Worm (Caenorhabditis elegans) whole organism, midembryonic: Measurements from ENCODE around the gene T21D9.2.

Source experiments
- T22C8.4 ChIP-seq: fragments of 200-800 bp; sonication (Bioruptor generic); IDR thresholded peaks from 2 replicates; pipeline ENCODE4 v1.3.6; 2022; ENCODE audit warnings: missing genetic modification characterization, missing compliant biosample characterization
- cog-1 ChIP-seq: sonication (generic microtip); optimal IDR thresholded peaks from 2 replicates; lab custom pipeline; 2016; ENCODE audit warnings: missing genetic modification characterization, missing compliant biosample characterization
- flt-1 ChIP-seq: fragments of 200-800 bp; sonication (Bioruptor generic); IDR thresholded peaks from 2 replicates; pipeline ENCODE4 v1.3.6; 2022; ENCODE audit warnings: missing genetic modification characterization, missing compliant biosample characterization
- klf-2 ChIP-seq: fragments of 200-800 bp; sonication (Bioruptor generic); conservative IDR thresholded peaks from 2 replicates; pipeline ENCODE4 v1.3.6; 2022; ENCODE audit warnings: missing genetic modification reagents, missing genetic modification characterization, missing compliant biosample characterization
- med-1 ChIP-seq: sonication (generic microtip); optimal IDR thresholded peaks from 2 replicates; lab custom pipeline; 2017; ENCODE audit warnings: missing genetic modification characterization, mild to moderate bottlenecking, missing compliant biosample characterization, antibody characterized with exemption, missing genetic modification reagents; ENCODE audit not compliant: insufficient read depth
- ref-1 ChIP-seq: fragments of 200-800 bp; sonication (Bioruptor generic); conservative IDR thresholded peaks from 2 replicates; pipeline ENCODE4 v1.3.6; 2022; ENCODE audit warnings: missing genetic modification reagents, missing genetic modification characterization, missing compliant biosample characterization
- tab-1 ChIP-seq: fragments of 200-800 bp; sonication (Bioruptor generic); IDR thresholded peaks from 2 replicates; pipeline ENCODE4 v1.3.6; 2022; ENCODE audit warnings: missing genetic modification characterization, missing compliant biosample characterization
- ztf-23 ChIP-seq: fragments of 200-800 bp; sonication (Bioruptor generic); IDR thresholded peaks from 2 replicates; pipeline ENCODE4 v1.3.6; 2022; ENCODE audit warnings: missing genetic modification reagents, missing genetic modification characterization, missing compliant biosample characterization
- ztf-29 ChIP-seq: fragments of 200-800 bp; sonication (Bioruptor generic); IDR thresholded peaks from 2 replicates; pipeline ENCODE4 v1.3.6; 2022; ENCODE audit warnings: missing genetic modification reagents, missing genetic modification characterization, missing compliant biosample characterization

T21D9.2 gene

DNA sequence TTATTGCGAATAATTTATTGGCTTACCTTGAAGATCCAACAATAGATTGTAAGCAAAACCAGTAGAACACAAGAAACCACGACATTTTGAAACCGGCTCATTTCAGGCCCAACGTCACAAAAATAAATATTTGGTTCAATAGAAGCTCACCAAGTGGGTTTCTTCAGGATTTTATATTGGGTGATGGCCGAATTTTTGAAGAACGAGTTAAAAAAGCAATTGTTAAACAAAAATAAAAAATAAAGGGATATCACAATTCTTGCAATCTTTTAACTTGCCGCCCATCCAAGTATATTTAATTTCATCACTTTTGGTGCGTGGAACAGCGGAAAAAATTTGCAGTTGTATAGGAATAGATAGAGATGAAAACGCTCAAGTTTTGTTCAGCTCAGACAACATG, at the start of gene T21D9.2:
T21D9.2 (minus strand) TSS at position 101 of the 400 bp plus-strand sequence.
- TF ChIP-seq flt-1 (no peak), ztf-23 (no peak), klf-2 (no peak), T22C8.4 (GFP tag; lab: Robert Waterston, UW) (no peak), ztf-29 (GFP tag; lab: Robert Waterston, UW) (no peak), med-1 (GFP tag; lab: Kevin White, UChicago) (no peak), cog-1 (tag; lab: Kevin White, UChicago) (no peak), tab-1 (GFP tag; lab: Robert Waterston, UW) (no peak), ref-1 (GFP tag; lab: Robert Waterston, UW) (no peak)

ce11 chrX:2145629-2146028, 48.9 kb upstream of the T21D9.2 start, which contains the start of gene dpy-3:
TSS of gene dpy-3 (minus strand) at chrX:2145647.
- TF ChIP-seq flt-1: no peak
- TF ChIP-seq ztf-29 (GFP tag; lab: Robert Waterston, UW): no peak
- no peak for TF ChIP-seq med-1 (GFP tag; lab: Kevin White, UChicago)
- TF ChIP-seq ztf-23: no peak
- TF ChIP-seq T22C8.4 (GFP tag; lab: Robert Waterston, UW): no peak
- no peak for TF ChIP-seq tab-1 (GFP tag; lab: Robert Waterston, UW)
- no peak for TF ChIP-seq klf-2
- TF ChIP-seq ref-1 (GFP tag; lab: Robert Waterston, UW): no peak
- TF ChIP-seq cog-1 (tag; lab: Kevin White, UChicago): no peak

ce11 chrX:2144875-2145274, 48.2 kb upstream of the T21D9.2 start:
- TF ChIP-seq ztf-29 (GFP tag; lab: Robert Waterston, UW) (no peak), cog-1 (tag; lab: Kevin White, UChicago) (no peak)

- TF ChIP-seq ztf-29 (GFP tag; lab: Robert Waterston, UW): no peak
- no peak for TF ChIP-seq med-1 (GFP tag; lab: Kevin White, UChicago)
- TF ChIP-seq tab-1 (GFP tag; lab: Robert Waterston, UW): no peak
- no peak for TF ChIP-seq ref-1 (GFP tag; lab: Robert Waterston, UW)
- no peak for TF ChIP-seq klf-2
- no peak for TF ChIP-seq T22C8.4 (GFP tag; lab: Robert Waterston, UW)
- TF ChIP-seq ztf-23: no peak
- no peak for TF ChIP-seq flt-1
- TF ChIP-seq cog-1 (tag; lab: Kevin White, UChicago): no peak
Observed at ce11 chrX:2144236-2144635, 47.5 kb upstream of the T21D9.2 start.

DNA sequence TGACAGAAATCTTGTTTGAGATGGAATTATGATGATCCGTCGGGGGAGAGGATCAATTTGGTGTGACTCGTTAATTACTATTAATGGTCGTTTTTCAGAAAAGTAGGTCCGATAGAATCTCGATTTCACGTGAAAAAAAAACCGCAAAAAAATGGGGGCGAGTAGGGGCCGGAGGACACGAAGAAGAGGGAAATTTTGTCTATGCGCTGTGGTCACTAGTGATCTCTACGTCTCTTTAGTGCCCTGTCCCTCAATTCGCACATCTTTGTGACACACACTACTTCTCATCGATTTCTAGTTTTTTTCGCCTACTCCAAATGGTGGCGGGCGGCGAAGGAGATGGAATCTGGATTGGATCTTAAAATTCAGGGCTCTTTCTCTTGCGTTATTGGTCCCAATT, 43.9 kb upstream of the T21D9.2 start:
- no peak for TF ChIP-seq T22C8.4 (GFP tag; lab: Robert Waterston, UW)
- 0 out of 2 replicates have a peak, but pooled peaks have one; percentile 28 for TF ChIP-seq ztf-23

DNA sequence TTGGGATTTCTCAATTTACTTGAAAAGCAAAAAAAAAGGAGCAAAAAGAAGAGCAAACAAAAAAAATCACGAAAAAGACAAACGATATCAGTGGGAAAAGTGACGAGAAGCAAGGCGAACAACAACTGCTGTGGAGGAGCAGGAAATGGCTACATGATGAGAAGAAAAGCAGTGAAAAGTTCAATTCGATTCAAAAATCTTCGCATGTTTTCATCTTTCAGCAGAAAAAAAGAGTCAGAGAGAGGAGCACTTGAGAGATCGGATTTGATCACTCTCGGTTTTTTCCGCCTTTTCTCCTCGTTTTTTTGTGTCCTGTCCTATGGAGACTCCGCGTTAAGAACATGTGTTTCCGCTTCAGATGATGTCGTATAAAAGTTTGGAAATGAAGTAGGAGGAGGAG, 42.2 kb upstream of the T21D9.2 start:
- TF ChIP-seq med-1 (GFP tag; lab: Kevin White, UChicago): no peak

DNA sequence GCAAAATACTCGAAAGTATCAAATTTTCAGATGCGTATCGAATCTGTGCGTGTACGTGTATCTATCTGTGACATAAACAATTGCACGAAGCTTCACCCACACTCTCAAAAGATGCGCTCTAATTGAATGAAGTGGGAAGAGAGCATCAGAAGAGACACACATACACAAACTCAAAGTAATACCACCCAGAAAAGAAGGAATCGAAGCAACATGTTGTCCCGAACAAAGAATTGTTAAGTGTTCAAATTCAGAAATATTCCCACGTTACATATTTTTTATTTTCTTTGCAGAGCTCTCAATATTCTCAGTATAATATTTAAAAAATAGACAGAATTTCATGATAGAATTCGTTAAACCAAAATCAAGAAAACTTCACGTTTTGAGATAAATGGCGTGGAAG, 40.2 kb upstream of the T21D9.2 start:
- TF ChIP-seq cog-1 (tag; lab: Kevin White, UChicago) (no peak), ztf-23 (no peak), T22C8.4 (GFP tag; lab: Robert Waterston, UW) (no peak), flt-1 (no peak), med-1 (GFP tag; lab: Kevin White, UChicago) (no peak), tab-1 (GFP tag; lab: Robert Waterston, UW) (no peak), klf-2 (no peak), ref-1 (GFP tag; lab: Robert Waterston, UW) (no peak)

DNA sequence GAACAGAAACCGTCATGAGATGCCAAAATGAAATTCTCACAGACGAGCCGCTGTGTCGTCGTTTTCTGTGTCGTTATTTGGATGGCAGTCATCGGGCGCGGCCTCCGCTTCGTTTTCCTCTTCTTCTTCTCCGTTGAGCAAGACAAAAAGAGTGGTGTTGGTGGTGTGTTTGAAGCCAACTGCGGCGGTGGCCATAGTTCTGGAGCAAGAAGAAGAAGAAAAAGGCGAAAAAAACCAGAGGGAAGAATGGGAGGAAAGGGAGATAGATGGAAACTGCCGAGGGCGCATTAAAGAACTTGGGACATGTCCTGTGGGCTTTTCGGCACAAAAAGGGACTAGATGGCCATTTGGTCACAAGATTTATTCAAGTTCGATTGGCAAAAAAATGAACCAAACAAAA, 34.9 kb upstream of the T21D9.2 start, which contains the start of gene F53B1.9:
F53B1.9 (minus strand) TSS at position 195 of the 400 bp plus-strand sequence.
- TF ChIP-seq ztf-29 (GFP tag; lab: Robert Waterston, UW) (no peak), cog-1 (tag; lab: Kevin White, UChicago) (no peak), klf-2 (no peak), ztf-23 (no peak), tab-1 (GFP tag; lab: Robert Waterston, UW) (no peak), flt-1 (no peak), T22C8.4 (GFP tag; lab: Robert Waterston, UW) (no peak), med-1 (GFP tag; lab: Kevin White, UChicago) (no peak), ref-1 (GFP tag; lab: Robert Waterston, UW) (no peak)

DNA sequence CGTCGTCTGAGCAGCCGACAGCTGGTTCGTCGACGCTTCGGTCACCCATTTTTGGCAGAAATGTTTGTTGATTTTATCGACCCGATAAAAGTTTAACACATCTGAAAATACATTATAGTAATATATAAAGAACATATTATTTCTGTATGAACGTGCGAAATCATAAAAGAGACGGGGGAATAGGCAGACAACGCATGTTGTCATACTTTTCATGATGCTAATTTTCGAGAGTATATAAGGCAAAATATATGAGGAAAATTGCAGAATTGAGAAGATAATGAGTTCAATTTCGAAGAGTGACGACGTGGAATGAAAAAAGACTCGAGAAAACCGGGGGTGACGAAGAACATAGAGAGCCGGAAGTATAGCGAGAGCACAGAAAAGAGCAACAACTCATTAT, 33.4 kb upstream of the T21D9.2 start, which contains the start of gene F53B1.8:
F53B1.8 (minus strand) TSS at position 101 of the 400 bp plus-strand sequence.
- no peak for TF ChIP-seq T22C8.4 (GFP tag; lab: Robert Waterston, UW)
- TF ChIP-seq ref-1 (GFP tag; lab: Robert Waterston, UW): no peak
- TF ChIP-seq ztf-29 (GFP tag; lab: Robert Waterston, UW): no peak
- TF ChIP-seq cog-1 (tag; lab: Kevin White, UChicago): no peak
- TF ChIP-seq klf-2: no peak

DNA sequence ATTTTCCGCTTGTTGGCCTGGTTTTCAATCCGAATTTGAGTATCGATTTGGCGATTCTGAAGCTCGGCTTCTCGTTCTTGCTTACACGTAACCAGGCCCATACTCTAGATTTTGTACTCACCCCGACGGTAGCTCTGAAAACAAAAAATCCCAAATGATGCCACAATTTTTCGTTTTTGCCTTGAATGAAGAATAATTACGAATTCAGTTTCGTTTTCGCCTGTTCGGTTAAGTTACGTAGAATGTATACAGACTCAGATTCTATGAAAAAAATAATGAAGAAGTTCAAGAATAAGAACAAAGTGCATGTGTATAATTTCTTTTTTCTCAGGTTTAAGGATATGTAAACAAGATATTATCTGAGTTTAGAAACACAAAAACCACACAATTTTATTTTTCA, 24.3 kb upstream of the T21D9.2 start, which contains the start of gene gpa-5:
gpa-5 (minus strand) TSS at position 101 of the 400 bp plus-strand sequence.
- TF ChIP-seq T22C8.4 (GFP tag; lab: Robert Waterston, UW): no peak
- TF ChIP-seq ztf-23: no peak
- TF ChIP-seq flt-1: no peak
- TF ChIP-seq ref-1 (GFP tag; lab: Robert Waterston, UW): no peak
- TF ChIP-seq tab-1 (GFP tag; lab: Robert Waterston, UW): no peak
- TF ChIP-seq klf-2: no peak
- TF ChIP-seq cog-1 (tag; lab: Kevin White, UChicago): no peak
- no peak for TF ChIP-seq ztf-29 (GFP tag; lab: Robert Waterston, UW)

DNA sequence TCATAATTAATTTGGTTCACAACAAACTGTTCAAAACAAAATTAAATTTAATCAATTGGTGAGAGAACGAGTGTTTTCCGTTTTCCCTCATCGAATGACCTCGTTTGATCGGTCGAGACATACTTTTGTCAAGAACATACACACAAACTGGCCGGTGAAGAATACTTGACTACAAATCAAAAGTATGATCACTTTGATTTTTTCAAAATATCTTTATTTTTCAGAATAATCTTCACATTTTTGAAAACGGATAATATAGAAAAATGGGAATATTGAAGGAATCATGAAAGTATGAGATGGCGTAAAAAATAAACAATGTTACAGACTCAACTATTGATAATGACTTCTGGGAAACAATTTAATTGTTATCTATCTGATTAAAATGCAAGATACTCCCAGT, 21.5 kb upstream of the T21D9.2 start, which contains the start of gene swip-10:
swip-10 (minus strand) TSS at position 101 of the 400 bp plus-strand sequence.
- TF ChIP-seq klf-2 (no peak), ref-1 (GFP tag; lab: Robert Waterston, UW) (no peak), ztf-29 (GFP tag; lab: Robert Waterston, UW) (no peak), med-1 (GFP tag; lab: Kevin White, UChicago) (no peak), tab-1 (GFP tag; lab: Robert Waterston, UW) (no peak), flt-1 (no peak), cog-1 (tag; lab: Kevin White, UChicago) (no peak), ztf-23 (no peak), T22C8.4 (GFP tag; lab: Robert Waterston, UW) (no peak)
